Fruit fly (Drosophila melanogaster) ovary, adult (tissue): ENCODE data around the gene Uba2.

Experiments
- CG17801 ChIP-seq: fragments of 200-800 bp; optimal IDR thresholded peaks from 2 replicates; lab custom pipeline; 2019; ENCODE audit warnings: missing biosample characterization, mild to moderate bottlenecking, missing genetic modification characterization, moderate library complexity; ENCODE audit not compliant: partially characterized antibody

The Uba2 gene

dm6 chr3L:8128396-8129050 is 905 bp upstream of the Uba2 start:
- TF ChIP-seq CG17801 (GFP tag; lab: Kevin White, UChicago) = peak; percentile 27

dm6 chr3L:8124481-8125359 is 2.9 kb downstream of the Uba2 start, which contains the start of the genes CG7550 and mRpL36:
TSS of gene CG7550 (minus strand) at chr3L:8124531.
TSS of gene mRpL36 (minus strand) at chr3L:8125132.
- no peak for TF ChIP-seq CG17801 (GFP tag; lab: Kevin White, UChicago)

- peak; percentile 34 for TF ChIP-seq CG17801 (GFP tag; lab: Kevin White, UChicago)
Observed at dm6 chr3L:8121590-8121989, 6.0 kb downstream of the Uba2 start, which contains the start of gene ldbr. TSS of gene ldbr (plus strand) at chr3L:8121827.

- TF ChIP-seq CG17801 (GFP tag; lab: Kevin White, UChicago) = no peak
Observed at dm6 chr3L:8116809-8117208, 10.8 kb downstream of the Uba2 start.

dm6 chr3L:8115864-8116528 is 11.6 kb downstream of the Uba2 start, which contains the start of the genes Arp3 and msk:
TSS of gene Arp3 (minus strand) at chr3L:8115902.
TSS of gene msk (plus strand) at chr3L:8116179.
- peak; percentile 81 for TF ChIP-seq CG17801 (GFP tag; lab: Kevin White, UChicago)

- no peak for TF ChIP-seq CG17801 (GFP tag; lab: Kevin White, UChicago)
Observed at dm6 chr3L:8110171-8110570, 17.4 kb downstream of the Uba2 start, which contains the start of gene Nulp1. TSS of gene Nulp1 (plus strand) at chr3L:8110368.

dm6 chr3L:8108886-8109285 is 18.7 kb downstream of the Uba2 start, which contains the start of gene fan:
TSS of gene fan (plus strand) at chr3L:8109132.
- no peak for TF ChIP-seq CG17801 (GFP tag; lab: Kevin White, UChicago)

dm6 chr3L:8108201-8108600 is 19.4 kb downstream of the Uba2 start:
- TF ChIP-seq CG17801 (GFP tag; lab: Kevin White, UChicago) = no peak

- TF ChIP-seq CG17801 (GFP tag; lab: Kevin White, UChicago) = no peak
Observed at dm6 chr3L:8097101-8097500, 30.5 kb downstream of the Uba2 start.

dm6 chr3L:8096106-8096558 is 31.5 kb downstream of the Uba2 start:
- peak; percentile 91 for TF ChIP-seq CG17801 (GFP tag; lab: Kevin White, UChicago)

dm6 chr3L:8094652-8095129 is 32.9 kb downstream of the Uba2 start:
- no peak for TF ChIP-seq CG17801 (GFP tag; lab: Kevin White, UChicago)

dm6 chr3L:8093553-8093952 is 34.1 kb downstream of the Uba2 start:
- no peak for TF ChIP-seq CG17801 (GFP tag; lab: Kevin White, UChicago)

- peak; percentile 67 for TF ChIP-seq CG17801 (GFP tag; lab: Kevin White, UChicago)
Observed at dm6 chr3L:8091650-8092068, 36.0 kb downstream of the Uba2 start, which contains the start of gene CG7565. TSS of gene CG7565 (minus strand) at chr3L:8091786.

dm6 chr3L:8086218-8086617 is 41.4 kb downstream of the Uba2 start:
- TF ChIP-seq CG17801 (GFP tag; lab: Kevin White, UChicago) = no peak
